Fruit fly (Drosophila melanogaster) S2 (cell line): ENCODE results near the gene CG18557.

Source experiments
- CG8478 ChIP-seq: fragments of >200 bp; optimal IDR thresholded peaks from 2 replicates; lab custom pipeline; 2018
- CTCF ChIP-seq, 2 experiments: fragments of >200 bp; optimal IDR thresholded peaks; 2 replicates each; lab custom pipeline; 2018

DNA sequence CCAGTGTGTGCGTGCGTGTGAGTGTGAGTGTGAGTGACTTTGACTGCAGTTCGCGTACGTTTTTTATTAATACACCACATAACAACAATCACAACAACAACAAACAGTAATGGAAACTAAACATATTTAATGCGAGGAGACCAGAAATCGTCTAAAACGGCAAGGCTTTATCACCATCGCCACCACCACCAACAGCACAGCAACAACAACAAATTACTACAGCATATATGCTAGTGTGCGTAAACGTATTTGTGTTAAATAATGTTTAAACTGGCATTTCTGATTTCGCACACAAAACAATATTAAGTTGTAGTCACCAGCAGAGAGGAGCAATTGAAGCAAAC is 40.7 kb upstream of the CG18557 start:
- TF ChIP-seq CG8478 (no peak), CTCF (optimal IDR thresholded peaks at IDR 0.05; lab: Kevin White, UChicago) (no peak)
